Worm (Caenorhabditis elegans): ENCODE measurements around the gene sups-1.
A peak's percentile ranks its signal among the peaks of the same experiment; 100 is the strongest.

Gene sups-1

ce11 chrX:5987910-5988309 lies 16.0 kb upstream of the sups-1 start:
- TF ChIP-seq ceh-27 (GFP tag; optimal IDR thresholded peaks at IDR 0.05) (peak; percentile 55), athp-1 (tag; optimal IDR thresholded peaks at IDR 0.05) (no peak)

- TF ChIP-seq F57C9.4 (tag; optimal IDR thresholded peaks at IDR 0.05): no peak
- no peak for TF ChIP-seq snpc-3.4 (tag; optimal IDR thresholded peaks at IDR 0.05)
- no peak for TF ChIP-seq B0035.1 (tag; optimal IDR thresholded peaks at IDR 0.05)
- no peak for TF ChIP-seq efl-1 (GFP tag; optimal IDR thresholded peaks at IDR 0.05)
- no peak for TF ChIP-seq nhr-120 (GFP tag; IDR thresholded peaks at IDR 0.05)
- TF ChIP-seq dpl-1 (GFP tag; optimal IDR thresholded peaks at IDR 0.05): no peak
- TF ChIP-seq chd-7 (tag; optimal IDR thresholded peaks at IDR 0.05): no peak
- no peak for TF ChIP-seq sea-2 (GFP tag; IDR thresholded peaks at IDR 0.05)
- TF ChIP-seq sptf-2 (GFP tag; optimal IDR thresholded peaks at IDR 0.05): no peak
Observed at ce11 chrX:5992770-5993169, 11.2 kb upstream of the sups-1 start, which contains the start of gene F22F4.5. F22F4.5 (minus strand) TSS chrX:5992870.

- TF ChIP-seq B0336.3 (GFP tag; IDR thresholded peaks at IDR 0.05): no peak
- TF ChIP-seq ama-1 (optimal IDR thresholded peaks at IDR 0.05): no peak
- TF ChIP-seq ama-1 (GFP tag; optimal IDR thresholded peaks at IDR 0.05): no peak
- no peak for TF ChIP-seq F37B4.10 (GFP tag; IDR thresholded peaks at IDR 0.05)
- TF ChIP-seq ztf-18 (tag; optimal IDR thresholded peaks at IDR 0.05): no peak
- no peak for TF ChIP-seq nfya-2 (GFP tag; IDR thresholded peaks at IDR 0.05)
- TF ChIP-seq hmg-20 (GFP tag; IDR thresholded peaks at IDR 0.05): no peak
- TF ChIP-seq sptf-2 (GFP tag; optimal IDR thresholded peaks at IDR 0.05): no peak
Observed at ce11 chrX:5994004-5994403, 9.9 kb upstream of the sups-1 start.

- TF ChIP-seq dpl-1 (GFP tag; optimal IDR thresholded peaks at IDR 0.05) (no peak), bed-2 (GFP tag; IDR thresholded peaks at IDR 0.05) (0 out of 2 replicates have a peak, but pooled peaks have one; percentile 19), ceh-79 (tag; optimal IDR thresholded peaks at IDR 0.05) (no peak), hlh-12 (tag; optimal IDR thresholded peaks at IDR 0.05) (no peak), snpc-4 (GFP tag; optimal IDR thresholded peaks at IDR 0.05) (no peak), snpc-4 (tag; optimal IDR thresholded peaks at IDR 0.05) (no peak), ceh-40 (GFP tag; IDR thresholded peaks at IDR 0.05) (no peak), madf-6 (GFP tag; IDR thresholded peaks at IDR 0.05) (peak; percentile 32; the same call in 1 of the 2 replicates), hmg-1.2 (GFP tag; IDR thresholded peaks at IDR 0.05) (peak; percentile 33; the same call in 1 of the 2 replicates), aptf-2 (GFP tag; conservative IDR thresholded peaks at IDR 0.05) (peak; percentile 48), zfh-2 (GFP tag; conservative IDR thresholded peaks at IDR 0.05) (peak; percentile 88)
Observed at ce11 chrX:5995613-5996206, 8.2 kb upstream of the sups-1 start, which contains the start of gene inx-3. inx-3 (plus strand) TSS chrX:5996156.

- TF ChIP-seq F55B11.4 (tag; optimal IDR thresholded peaks at IDR 0.05; ENCODE audit: borderline replicate concordance, insufficient read depth) (no peak), C06A6.2 (GFP tag; conservative IDR thresholded peaks at IDR 0.05) (no peak), Y56A3A.18 (GFP tag; IDR thresholded peaks at IDR 0.05) (no peak), sptf-2 (GFP tag; optimal IDR thresholded peaks at IDR 0.05) (no peak), hsf-1 (GFP tag; IDR thresholded peaks at IDR 0.05) (no peak), akir-1 (GFP tag; optimal IDR thresholded peaks at IDR 0.05) (no peak), B0035.1 (tag; optimal IDR thresholded peaks at IDR 0.05) (no peak), gei-17 (GFP tag; optimal IDR thresholded peaks at IDR 0.05) (no peak), ztf-18 (tag; optimal IDR thresholded peaks at IDR 0.05) (no peak), nhr-90 (tag; optimal IDR thresholded peaks at IDR 0.05) (no peak), mxl-1 (tag; optimal IDR thresholded peaks at IDR 0.05) (no peak), ztf-26 (tag; optimal IDR thresholded peaks at IDR 0.05) (no peak), let-526 (GFP tag; IDR thresholded peaks at IDR 0.05) (no peak), cebp-2 (GFP tag; IDR thresholded peaks at IDR 0.05) (no peak), F49E8.2 (tag; optimal IDR thresholded peaks at IDR 0.05; ENCODE audit: insufficient read depth) (no peak), unc-62 (GFP tag; optimal IDR thresholded peaks at IDR 0.05) (no peak), F57A8.1 (GFP tag; optimal IDR thresholded peaks at IDR 0.05) (no peak), die-1 (tag; optimal IDR thresholded peaks at IDR 0.05) (no peak), ceh-27 (GFP tag; optimal IDR thresholded peaks at IDR 0.05) (no peak)
Observed at ce11 chrX:5999103-5999554, 4.8 kb upstream of the sups-1 start, which contains the start of gene F22F4.9. F22F4.9 (minus strand) TSS chrX:5999504.
